Worm (Caenorhabditis elegans) whole organism, early embryonic: ENCODE measurements around the gene gkow-1.

Experiments used
- B0310.2 ChIP-seq: sonication (generic microtip); optimal IDR thresholded peaks from 2 replicates; lab custom pipeline; 2016; ENCODE audit warnings: mild to moderate bottlenecking, missing genetic modification characterization, missing compliant biosample characterization
- ama-1 ChIP-seq: fragments of 150-350 bp; optimal IDR thresholded peaks from 2 replicates; lab custom pipeline; 2014
- ceh-13 ChIP-seq: fragments of 200-800 bp; sonication (Bioruptor generic); optimal IDR thresholded peaks from 2 replicates; lab custom pipeline; 2018; ENCODE audit warnings: mild to moderate bottlenecking, missing genetic modification characterization, missing compliant biosample characterization
- sea-1 ChIP-seq: fragments of 200-800 bp; sonication (Bioruptor generic); conservative IDR thresholded peaks from 2 replicates; pipeline ENCODE4 v1.3.6; 2022; ENCODE audit warnings: missing genetic modification characterization, missing compliant biosample characterization

DNA sequence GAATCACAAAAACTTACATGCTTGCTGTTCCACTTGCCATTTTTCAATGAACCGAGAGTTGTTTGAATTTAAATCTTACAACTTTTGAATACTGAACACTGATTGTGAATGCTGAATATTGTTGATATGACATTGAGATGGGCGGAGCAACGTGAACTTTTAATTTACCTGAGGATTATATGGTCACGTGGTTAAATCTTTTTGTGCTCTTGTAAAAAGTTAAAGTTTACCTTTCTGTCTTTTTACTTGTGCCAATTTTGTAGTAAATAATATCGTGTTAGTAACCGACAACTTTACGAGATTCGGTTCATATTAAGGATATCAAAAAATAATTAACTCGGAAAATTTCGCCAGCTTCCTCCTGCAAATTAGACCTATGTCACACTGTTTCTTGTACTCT is 5.7 kb upstream of the gkow-1 start, which contains the start of gene Y43C5B.2:
- no peak for TF ChIP-seq ceh-13
- TF ChIP-seq ama-1 (lab: Kevin White, UChicago) = no peak
- no peak for TF ChIP-seq sea-1 (GFP tag; lab: Robert Waterston, UW)
- TF ChIP-seq B0310.2 = no peak
